Fruit fly (Drosophila melanogaster): ENCODE measurements around the gene okr.

okr gene

DNA sequence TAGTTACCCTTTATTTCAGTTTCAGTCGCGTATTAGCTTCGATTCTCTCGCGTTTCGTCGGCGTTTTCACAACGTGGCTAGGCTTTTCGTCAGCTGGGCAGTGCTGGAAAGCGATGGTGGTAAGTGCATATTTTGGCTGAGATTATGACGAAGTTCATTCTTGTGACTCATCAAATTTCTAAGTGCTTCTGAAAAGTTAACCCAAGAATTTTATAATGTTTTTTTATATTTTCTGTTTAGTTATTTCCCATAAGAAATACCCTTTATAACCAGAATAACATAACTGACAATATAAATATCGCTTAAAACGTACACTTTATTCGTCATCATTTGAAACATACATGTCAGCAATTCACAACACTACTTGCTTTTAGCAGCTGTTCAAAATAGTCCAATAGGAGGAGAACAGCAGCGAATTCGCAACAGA is 44.6 kb upstream of the okr start, which contains the start of the genes CG17260 and SerRS:
CG17260 (plus strand) TSS at position 78 of the 427 bp plus-strand sequence.
SerRS (minus strand) TSS at position 251 of the 427 bp plus-strand sequence.
- peak; percentile 96 for TF ChIP-seq nmo (GFP tag; optimal IDR thresholded peaks at IDR 0.05)
- no peak for TF ChIP-seq CG7963 (GFP tag; IDR thresholded peaks at IDR 0.05; ENCODE audit: partially characterized antibody)
- TF ChIP-seq ro (GFP tag; IDR thresholded peaks at IDR 0.05): peak; percentile 77
- TF ChIP-seq CG2129 (GFP tag; IDR thresholded peaks at IDR 0.05; ENCODE audit: partially characterized antibody): no peak
- TF ChIP-seq Eip74EF (GFP tag; optimal IDR thresholded peaks at IDR 0.05): no peak
- TF ChIP-seq vfl (GFP tag; optimal IDR thresholded peaks at IDR 0.05): peak; percentile 92
- TF ChIP-seq Gsc (GFP tag; IDR thresholded peaks at IDR 0.05): peak; percentile 86
- peak; percentile 71 for TF ChIP-seq E2f2 (GFP tag; IDR thresholded peaks at IDR 0.05)
- peak; percentile 67; the same call in 1 of the 2 replicates for TF ChIP-seq Nf-YA (GFP tag; IDR thresholded peaks at IDR 0.05)
- TF ChIP-seq BEAF-32 (GFP tag; optimal IDR thresholded peaks at IDR 0.05): peak; percentile 70
- peak; percentile 87 for TF ChIP-seq peb (GFP tag; IDR thresholded peaks at IDR 0.05)
- 0 out of 3 replicates have a peak, but pooled peaks have one; percentile 36 for TF ChIP-seq CG34224 (GFP tag; IDR thresholded peaks at IDR 0.05; ENCODE audit: partially characterized antibody)
- peak; percentile 85 for TF ChIP-seq gcm (GFP tag; optimal IDR thresholded peaks at IDR 0.05)
- TF ChIP-seq CG2678 (tag; optimal IDR thresholded peaks at IDR 0.05): peak; percentile 94
- TF ChIP-seq lmd (GFP tag; IDR thresholded peaks at IDR 0.05): peak; percentile 96
- peak; percentile 93 for TF ChIP-seq CG12659 (GFP tag; optimal IDR thresholded peaks at IDR 0.05)
- peak; percentile 98 for TF ChIP-seq MBD-R2 (GFP tag; IDR thresholded peaks at IDR 0.05)
- TF ChIP-seq CG10959 (GFP tag; IDR thresholded peaks at IDR 0.05): peak; percentile 43
- TF ChIP-seq sima (GFP tag; optimal IDR thresholded peaks at IDR 0.05): peak; percentile 58
- peak; percentile 88 for TF ChIP-seq CG15514 (GFP tag; optimal IDR thresholded peaks at IDR 0.05)
- peak; percentile 88 for TF ChIP-seq CG16863 (GFP tag; optimal IDR thresholded peaks at IDR 0.05)
- peak; percentile 94 for TF ChIP-seq CG7839 (tag; optimal IDR thresholded peaks at IDR 0.05)
- TF ChIP-seq CG10431 (GFP tag; optimal IDR thresholded peaks at IDR 0.05): peak; percentile 73
- no peak for TF ChIP-seq tio (GFP tag; optimal IDR thresholded peaks at IDR 0.05)
- peak; percentile 97 for TF ChIP-seq gem (tag; optimal IDR thresholded peaks at IDR 0.05)
- TF ChIP-seq Atf6 (GFP tag; IDR thresholded peaks at IDR 0.05): peak; percentile 91
- TF ChIP-seq Nf-YB (GFP tag; optimal IDR thresholded peaks at IDR 0.05): peak; percentile 70
- TF ChIP-seq CG9609 (GFP tag; optimal IDR thresholded peaks at IDR 0.05): peak; percentile 85
- peak; percentile 92 for TF ChIP-seq Gug (GFP tag; IDR thresholded peaks at IDR 0.05)
- peak; percentile 90 for TF ChIP-seq Side (GFP tag; optimal IDR thresholded peaks at IDR 0.05)
- TF ChIP-seq Usf (GFP tag; optimal IDR thresholded peaks at IDR 0.05): peak; percentile 64
- TF ChIP-seq nerfin-2 (GFP tag; IDR thresholded peaks at IDR 0.05; ENCODE audit: partially characterized antibody): no peak
- peak; percentile 98 for TF ChIP-seq CG9932 (GFP tag; IDR thresholded peaks at IDR 0.05)
- TF ChIP-seq CG31224 (GFP tag; IDR thresholded peaks at IDR 0.05): peak; percentile 89
- TF ChIP-seq CG4820 (GFP tag; optimal IDR thresholded peaks at IDR 0.05): peak; percentile 88
- peak; percentile 86 for TF ChIP-seq dan (GFP tag; IDR thresholded peaks at IDR 0.05)
- TF ChIP-seq CG32772 (GFP tag; IDR thresholded peaks at IDR 0.05): peak; percentile 96
- peak; percentile 88 for TF ChIP-seq Dad (GFP tag; optimal IDR thresholded peaks at IDR 0.05)
- TF ChIP-seq cad (GFP tag; optimal IDR thresholded peaks at IDR 0.05): no peak
- TF ChIP-seq CG1792 (GFP tag; optimal IDR thresholded peaks at IDR 0.05): peak; percentile 78
- TF ChIP-seq CG31365 (tag; optimal IDR thresholded peaks at IDR 0.05): no peak
- 0 out of 4 replicates have a peak, but pooled peaks have one; percentile 26 for TF ChIP-seq chinmo (GFP tag; IDR thresholded peaks at IDR 0.05; ENCODE audit: partially characterized antibody)
- TF ChIP-seq CG12769 (tag; optimal IDR thresholded peaks at IDR 0.05): no peak
- TF ChIP-seq CG4328 (GFP tag; optimal IDR thresholded peaks at IDR 0.05): peak; percentile 81
- peak; percentile 56; the same call in 1 of the 2 replicates for TF ChIP-seq CG16779 (GFP tag; IDR thresholded peaks at IDR 0.05)
- TF ChIP-seq amos (GFP tag; IDR thresholded peaks at IDR 0.05; ENCODE audit: partially characterized antibody): peak; percentile 22; the same call in 1 of the 2 replicates
- TF ChIP-seq zfh2 (GFP tag; optimal IDR thresholded peaks at IDR 0.05): peak; percentile 97
- peak; percentile 93 for TF ChIP-seq E2f1 (GFP tag; IDR thresholded peaks at IDR 0.05)
- TF ChIP-seq pzg (GFP tag; optimal IDR thresholded peaks at IDR 0.05): peak; percentile 57
- TF ChIP-seq CG4854 (GFP tag; optimal IDR thresholded peaks at IDR 0.05): peak; percentile 87
